Fruit fly (Drosophila melanogaster) whole organism, embryonic: ENCODE measurements around the gene Ubi-p63E.

Experiments used
- Antp ChIP-seq: fragments of 200-800 bp; sonication (Bioruptor generic); optimal IDR thresholded peaks from 3 replicates; lab custom pipeline; 2016; ENCODE audit warnings: missing biosample characterization, missing genetic modification characterization
- Atf6 ChIP-seq: fragments of 200-800 bp; sonication (Bioruptor generic); IDR thresholded peaks from 2 replicates; pipeline ENCODE4 v1.3.6; 2022; ENCODE audit warnings: missing biosample characterization, missing genetic modification characterization
- B-H2 ChIP-seq: fragments of 200-800 bp; sonication (Bioruptor generic); optimal IDR thresholded peaks from 2 replicates; lab custom pipeline; 2018; ENCODE audit warnings: missing biosample characterization, mild to moderate bottlenecking, missing genetic modification characterization
- Blimp-1 ChIP-seq: fragments of 200-800 bp; sonication (Bioruptor generic); optimal IDR thresholded peaks from 3 replicates; lab custom pipeline; 2018; ENCODE audit warnings: missing biosample characterization, missing genetic modification characterization, mild to moderate bottlenecking, moderate library complexity, missing genetic modification reagents
- CG10321 ChIP-seq: fragments of 200-800 bp; sonication (Bioruptor generic); IDR thresholded peaks from 2 replicates; pipeline ENCODE4 v1.3.6; 2022; ENCODE audit warnings: missing biosample characterization, missing genetic modification characterization
- CG10431 ChIP-seq: fragments of 200-800 bp; sonication (Bioruptor generic); optimal IDR thresholded peaks from 3 replicates; lab custom pipeline; 2018; ENCODE audit warnings: missing biosample characterization, mild to moderate bottlenecking, missing genetic modification characterization
- CG10959 ChIP-seq: fragments of 200-800 bp; sonication (Bioruptor generic); IDR thresholded peaks from 2 replicates; pipeline ENCODE4 v1.3.6; 2022; ENCODE audit warnings: missing biosample characterization, missing genetic modification characterization
- CG11456 ChIP-seq: fragments of 200-800 bp; sonication (Bioruptor generic); IDR thresholded peaks from 3 replicates; pipeline ENCODE4 v1.3.6; 2022; ENCODE audit warnings: missing biosample characterization, missing genetic modification characterization
- CG12659 ChIP-seq: fragments of 200-800 bp; sonication (Bioruptor generic); optimal IDR thresholded peaks from 3 replicates; lab custom pipeline; 2017; ENCODE audit warnings: mild to moderate bottlenecking, missing biosample characterization, missing genetic modification reagents, missing genetic modification characterization
- CG15011 ChIP-seq: fragments of 200-800 bp; sonication (Bioruptor generic); optimal IDR thresholded peaks from 3 replicates; lab custom pipeline; 2018; ENCODE audit warnings: missing biosample characterization, mild to moderate bottlenecking, missing genetic modification characterization
- CG17359 ChIP-seq: fragments of 200-800 bp; sonication (Bioruptor generic); optimal IDR thresholded peaks from 3 replicates; lab custom pipeline; 2018; ENCODE audit warnings: missing biosample characterization, mild to moderate bottlenecking, missing genetic modification characterization, moderate library complexity
- CG33557 ChIP-seq: fragments of 200-800 bp; sonication (Bioruptor generic); optimal IDR thresholded peaks from 2 replicates; lab custom pipeline; 2019; ENCODE audit warnings: missing biosample characterization, mild to moderate bottlenecking, missing genetic modification characterization, moderate library complexity
- CG3407 ChIP-seq: fragments of 200-800 bp; sonication (Bioruptor generic); optimal IDR thresholded peaks from 2 replicates; lab custom pipeline; 2018; ENCODE audit warnings: missing biosample characterization, mild to moderate bottlenecking, missing genetic modification characterization
- CG34376 ChIP-seq: fragments of 200-800 bp; sonication (Bioruptor generic); optimal IDR thresholded peaks from 2 replicates; lab custom pipeline; 2018; ENCODE audit warnings: missing biosample characterization, mild to moderate bottlenecking, missing genetic modification characterization
- CG3838 ChIP-seq: fragments of 200-800 bp; sonication (Bioruptor generic); optimal IDR thresholded peaks from 3 replicates; lab custom pipeline; 2016; ENCODE audit warnings: missing biosample characterization, missing genetic modification characterization
- CG4404 ChIP-seq: fragments of 200-800 bp; sonication (Bioruptor generic); IDR thresholded peaks from 2 replicates; pipeline ENCODE4 v1.3.6; 2022; ENCODE audit warnings: missing biosample characterization, missing genetic modification characterization
- CG7556 ChIP-seq: fragments of 200-800 bp; sonication (Bioruptor generic); optimal IDR thresholded peaks from 2 replicates; lab custom pipeline; 2017; ENCODE audit warnings: missing biosample characterization, mild to moderate bottlenecking, missing genetic modification characterization
- CoRest ChIP-seq: fragments of 200-800 bp; sonication (Bioruptor generic); optimal IDR thresholded peaks from 3 replicates; lab custom pipeline; 2018; ENCODE audit warnings: missing biosample characterization, mild to moderate bottlenecking, missing genetic modification characterization, moderate library complexity
- Dip3 ChIP-seq: fragments of 200-800 bp; sonication (Bioruptor generic); optimal IDR thresholded peaks from 3 replicates; lab custom pipeline; 2016; ENCODE audit warnings: missing biosample characterization, missing genetic modification characterization
- Hey ChIP-seq: fragments of 200-800 bp; sonication (Bioruptor generic); optimal IDR thresholded peaks from 3 replicates; lab custom pipeline; 2018; ENCODE audit warnings: missing biosample characterization, mild to moderate bottlenecking, missing genetic modification characterization
- Hmx ChIP-seq: fragments of 200-800 bp; sonication (Bioruptor generic); optimal IDR thresholded peaks from 2 replicates; lab custom pipeline; 2016; ENCODE audit warnings: missing biosample characterization, missing genetic modification characterization
- Hr39 ChIP-seq: fragments of >200 bp; optimal IDR thresholded peaks from 2 replicates; lab custom pipeline; 2017
- Jarid2 ChIP-seq: fragments of 200-800 bp; sonication (Bioruptor generic); optimal IDR thresholded peaks from 3 replicates; lab custom pipeline; 2017; ENCODE audit warnings: mild to moderate bottlenecking, missing biosample characterization, missing genetic modification reagents, missing genetic modification characterization
- Lpt ChIP-seq: fragments of >200 bp; optimal IDR thresholded peaks from 2 replicates; lab custom pipeline; 2018; ENCODE audit warnings: missing biosample characterization, missing genetic modification characterization
- NC2α ChIP-seq: fragments of 200-800 bp; sonication (Bioruptor generic); optimal IDR thresholded peaks from 2 replicates; lab custom pipeline; 2016; ENCODE audit warnings: missing biosample characterization, missing genetic modification characterization
- NK7.1 ChIP-seq: fragments of 200-800 bp; sonication (Bioruptor generic); optimal IDR thresholded peaks from 3 replicates; lab custom pipeline; 2016; ENCODE audit warnings: missing biosample characterization, missing genetic modification characterization
- Pdp1 ChIP-seq, 2 experiments: fragments of 200-800 bp; sonication (Bioruptor generic); optimal IDR thresholded peaks; 3 replicates each; lab custom pipeline; 2016; ENCODE audit warnings: missing biosample characterization in 2 of 2, missing genetic modification characterization in 2 of 2, mild to moderate bottlenecking in 1 of 2, moderate library complexity in 1 of 2
- Scr ChIP-seq: fragments of 200-800 bp; sonication (Bioruptor generic); IDR thresholded peaks from 2 replicates; pipeline ENCODE4 v1.3.6; 2022; ENCODE audit warnings: missing biosample characterization, missing genetic modification characterization; ENCODE audit not compliant: partially characterized antibody
- Vsx1 ChIP-seq: fragments of 200-800 bp; sonication (Bioruptor generic); optimal IDR thresholded peaks from 2 replicates; lab custom pipeline; 2017; ENCODE audit warnings: missing biosample characterization, mild to moderate bottlenecking, missing genetic modification characterization, missing genetic modification reagents
- ab ChIP-seq: fragments of 200-800 bp; sonication (Bioruptor generic); optimal IDR thresholded peaks from 2 replicates; lab custom pipeline; 2016; ENCODE audit warnings: missing biosample characterization, missing genetic modification characterization
- al ChIP-seq: fragments of 200-800 bp; sonication (Bioruptor generic); IDR thresholded peaks from 2 replicates; pipeline ENCODE4 v1.3.6; 2022; ENCODE audit warnings: missing biosample characterization, missing genetic modification characterization
- bcd ChIP-seq: fragments of 200-800 bp; sonication (Bioruptor generic); optimal IDR thresholded peaks from 2 replicates; lab custom pipeline; 2017; ENCODE audit warnings: missing biosample characterization, mild to moderate bottlenecking, missing genetic modification characterization
- crc ChIP-seq: fragments of 200-800 bp; sonication (Bioruptor generic); optimal IDR thresholded peaks from 2 replicates; lab custom pipeline; 2016; ENCODE audit warnings: missing biosample characterization, missing genetic modification characterization
- danr ChIP-seq: fragments of 200-800 bp; sonication (Bioruptor generic); IDR thresholded peaks from 2 replicates; pipeline ENCODE4 v1.3.6; 2022; ENCODE audit warnings: missing biosample characterization, missing genetic modification characterization
- dimm ChIP-seq: fragments of 200-800 bp; sonication (Bioruptor generic); IDR thresholded peaks from 2 replicates; pipeline ENCODE4 v1.3.6; 2022; ENCODE audit warnings: missing biosample characterization, missing genetic modification characterization
- ems ChIP-seq: fragments of 200-800 bp; sonication (Bioruptor generic); optimal IDR thresholded peaks from 3 replicates; lab custom pipeline; 2016; ENCODE audit warnings: missing biosample characterization, missing genetic modification characterization
- fd102C ChIP-seq: fragments of 200-800 bp; sonication (Bioruptor generic); optimal IDR thresholded peaks from 2 replicates; lab custom pipeline; 2018; ENCODE audit warnings: missing biosample characterization, mild to moderate bottlenecking, missing genetic modification characterization, moderate library complexity
- fu2 ChIP-seq: fragments of 200-800 bp; sonication (Bioruptor generic); optimal IDR thresholded peaks from 2 replicates; lab custom pipeline; 2016; ENCODE audit warnings: missing biosample characterization, missing genetic modification characterization
- gcm ChIP-seq: fragments of 200-800 bp; sonication (Bioruptor generic); optimal IDR thresholded peaks from 2 replicates; lab custom pipeline; 2019; ENCODE audit warnings: missing biosample characterization, mild to moderate bottlenecking, missing genetic modification characterization, moderate library complexity
- h ChIP-seq: fragments of >200 bp; optimal IDR thresholded peaks from 2 replicates; lab custom pipeline; 2017
- lola ChIP-seq, 3 experiments: fragments of >200 bp in 2 of 3; fragments of 200-800 bp in 1 of 3; sonication (Bioruptor generic) in 1 of 3; optimal IDR thresholded peaks; 2 replicates each; lab custom pipeline; 2017 to 2019; ENCODE audit warnings: missing biosample characterization in 3 of 3, missing genetic modification characterization in 3 of 3, mild to moderate bottlenecking in 1 of 3, moderate library complexity in 1 of 3
- nerfin-1 ChIP-seq: fragments of 200-800 bp; sonication (Bioruptor generic); optimal IDR thresholded peaks from 3 replicates; lab custom pipeline; 2019; ENCODE audit warnings: missing biosample characterization, mild to moderate bottlenecking, missing genetic modification characterization, moderate library complexity
- odd ChIP-seq: fragments of 200-800 bp; sonication (Bioruptor generic); optimal IDR thresholded peaks from 2 replicates; lab custom pipeline; 2017; ENCODE audit warnings: missing biosample characterization, mild to moderate bottlenecking, missing genetic modification characterization
- run ChIP-seq: fragments of 200-800 bp; sonication (Bioruptor generic); optimal IDR thresholded peaks from 3 replicates; lab custom pipeline; 2018; ENCODE audit warnings: missing biosample characterization, mild to moderate bottlenecking, missing genetic modification characterization
- sc ChIP-seq, 3 experiments: fragments of >200 bp in 2 of 3; fragments of 200-800 bp in 1 of 3; sonication (Bioruptor generic) in 1 of 3; optimal IDR thresholded peaks; 2 replicates in 2 of 3; 3 replicates in 1 of 3; lab custom pipeline; 2017; ENCODE audit warnings: mild to moderate bottlenecking in 1 of 3, missing biosample characterization in 1 of 3, missing genetic modification characterization in 1 of 3, missing genetic modification reagents in 1 of 3
- sens ChIP-seq: fragments of 200-800 bp; sonication (Bioruptor generic); peaks from one replicate; lab custom pipeline; 2016; ENCODE audit warnings: missing biosample characterization, missing genetic modification characterization
- sisA ChIP-seq: fragments of 200-800 bp; sonication (Bioruptor generic); IDR thresholded peaks from 2 replicates; pipeline ENCODE4 v1.3.6; 2022; ENCODE audit warnings: missing biosample characterization, missing genetic modification characterization
- stwl ChIP-seq: fragments of 200-800 bp; sonication (Bioruptor generic); optimal IDR thresholded peaks from 3 replicates; lab custom pipeline; 2018; ENCODE audit warnings: missing biosample characterization, mild to moderate bottlenecking, missing genetic modification characterization, moderate library complexity
- tll ChIP-seq, 2 experiments: fragments of 200-800 bp in 1 of 2; fragments of >200 bp in 1 of 2; sonication (Bioruptor generic) in 1 of 2; optimal IDR thresholded peaks; 2 replicates each; lab custom pipeline; 2017 to 2019; ENCODE audit warnings: missing biosample characterization in 2 of 2, missing genetic modification characterization in 2 of 2, mild to moderate bottlenecking in 1 of 2, moderate library complexity in 1 of 2
- wek ChIP-seq: fragments of 200-800 bp; sonication (Bioruptor generic); optimal IDR thresholded peaks from 3 replicates; lab custom pipeline; 2018; ENCODE audit warnings: missing biosample characterization, mild to moderate bottlenecking, missing genetic modification characterization, moderate library complexity
- zen ChIP-seq: fragments of 200-800 bp; sonication (Bioruptor generic); optimal IDR thresholded peaks from 3 replicates; lab custom pipeline; 2018; ENCODE audit warnings: missing biosample characterization, mild to moderate bottlenecking, missing genetic modification characterization, moderate library complexity

The Ubi-p63E gene

DNA sequence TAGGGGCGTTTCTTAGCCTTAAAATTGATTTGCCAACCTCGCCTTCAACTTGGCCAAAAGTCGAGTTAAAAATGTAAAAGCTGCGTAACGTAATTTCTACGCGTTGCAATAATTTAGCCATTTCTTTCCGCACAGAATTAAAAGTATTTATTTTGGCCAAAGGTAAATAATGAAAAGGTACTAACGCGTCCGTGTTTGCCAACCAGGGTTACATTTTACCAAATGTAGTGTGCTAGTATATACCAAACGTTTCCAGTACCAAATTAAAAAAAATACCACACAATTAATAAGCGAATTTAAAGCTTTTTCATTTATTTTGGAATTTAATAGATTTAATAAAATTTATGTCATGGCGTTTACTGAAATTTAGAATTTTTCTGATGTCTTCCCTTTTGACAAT, 4.0 kb downstream of the Ubi-p63E start, which contains the start of gene Ccz1 (continued):
- TF ChIP-seq CG12659 (GFP tag; lab: Kevin White, UChicago): peak; percentile 93
- no peak for TF ChIP-seq Hr39 (lab: Kevin White, UChicago)
- peak; percentile 54 for TF ChIP-seq CG3838 (GFP tag; lab: Kevin White, UChicago)
- peak; percentile 56 for TF ChIP-seq CG15011 (GFP tag; lab: Kevin White, UChicago)
- no peak for TF ChIP-seq odd (GFP tag; lab: Kevin White, UChicago)
- peak; percentile 47 for TF ChIP-seq ems
- TF ChIP-seq CG10431: peak; percentile 38
- no peak for TF ChIP-seq h (lab: Kevin White, UChicago)
- TF ChIP-seq CG17359 (tag; lab: Kevin White, UChicago): peak; percentile 75
- TF ChIP-seq Atf6: no peak
- no peak for TF ChIP-seq CG10959 (GFP tag; lab: Robert Waterston, UW)
- peak; percentile 29 for TF ChIP-seq zen (tag; lab: Kevin White, UChicago)
- no peak for TF ChIP-seq tll (GFP tag; optimal IDR thresholded peaks at IDR 0.05; lab: Kevin White, UChicago)
- peak; percentile 54 for TF ChIP-seq fu2
- peak; percentile 47 for TF ChIP-seq nerfin-1 (tag; lab: Kevin White, UChicago)
- TF ChIP-seq CG10321: no peak
- no peak for TF ChIP-seq danr
- TF ChIP-seq lola (GFP tag; optimal IDR thresholded peaks at IDR 0.05; lab: Kevin White, UChicago): peak in 1 of 3 experiments; percentile 50
- peak; percentile 12 for TF ChIP-seq gcm
- peak; percentile 90 for TF ChIP-seq sens (GFP tag; lab: Kevin White, UChicago)
- TF ChIP-seq NK7.1 (GFP tag; lab: Kevin White, UChicago): peak; percentile 44
- peak; percentile 42 for TF ChIP-seq fd102C
- peak; percentile 61 for TF ChIP-seq Antp
- TF ChIP-seq CG4404 (GFP tag; lab: Robert Waterston, UW): no peak
- peak; percentile 26 for TF ChIP-seq crc (GFP tag; lab: Kevin White, UChicago)
- TF ChIP-seq bcd (GFP tag; lab: Kevin White, UChicago): peak; percentile 71
- no peak for TF ChIP-seq sisA (GFP tag; lab: Robert Waterston, UW)
- TF ChIP-seq Jarid2 (GFP tag; lab: Kevin White, UChicago): peak; percentile 51
- peak; percentile 36 to 76 for TF ChIP-seq Pdp1 (GFP tag; optimal IDR thresholded peaks at IDR 0.05; lab: Kevin White, UChicago)
- TF ChIP-seq Vsx1 (GFP tag; lab: Kevin White, UChicago): peak; percentile 30
- no peak for TF ChIP-seq dimm (GFP tag; lab: Robert Waterston, UW)
- no peak for TF ChIP-seq Hmx (GFP tag; lab: Kevin White, UChicago)
- TF ChIP-seq al (GFP tag; lab: Robert Waterston, UW): no peak
- no peak for TF ChIP-seq Scr (GFP tag; lab: Robert Waterston, UW)
- TF ChIP-seq Dip3 (GFP tag; lab: Kevin White, UChicago): peak; percentile 56
- TF ChIP-seq CG3407: peak; percentile 74
- TF ChIP-seq Hey: peak; percentile 46
- peak; percentile 57 for TF ChIP-seq Blimp-1 (GFP tag; lab: Kevin White, UChicago)
- peak; percentile 59 for TF ChIP-seq wek (GFP tag; lab: Kevin White, UChicago)
- peak; percentile 57 for TF ChIP-seq CG34376
- peak; percentile 63 for TF ChIP-seq CG33557
- TF ChIP-seq stwl (tag; lab: Kevin White, UChicago): peak; percentile 70
- no peak for TF ChIP-seq Lpt (GFP tag; lab: Kevin White, UChicago)
- peak; percentile 44 for TF ChIP-seq CG7556 (GFP tag; lab: Kevin White, UChicago)
- no peak for TF ChIP-seq sc (optimal IDR thresholded peaks at IDR 0.05; lab: Kevin White, UChicago)
- TF ChIP-seq sc (GFP tag; optimal IDR thresholded peaks at IDR 0.05; lab: Kevin White, UChicago): peak; percentile 59
- no peak for TF ChIP-seq CG11456 (GFP tag; lab: Robert Waterston, UW)
- TF ChIP-seq ab: no peak
- TF ChIP-seq B-H2 (GFP tag; lab: Kevin White, UChicago): peak; percentile 76
- peak; percentile 49 for TF ChIP-seq NC2α (GFP tag; lab: Kevin White, UChicago)
- TF ChIP-seq CoRest (tag; lab: Kevin White, UChicago): peak; percentile 71
- no peak for TF ChIP-seq run
